Worm (Caenorhabditis elegans): ENCODE measurements around the gene srh-141.

- TF ChIP-seq ztf-29 (GFP tag; IDR thresholded peaks at IDR 0.05), result no peak
- no peak for TF ChIP-seq cog-1 (tag; optimal IDR thresholded peaks at IDR 0.05)
- TF ChIP-seq ztf-23 (GFP tag; IDR thresholded peaks at IDR 0.05), result no peak
- no peak for TF ChIP-seq tab-1 (GFP tag; IDR thresholded peaks at IDR 0.05)
- no peak for TF ChIP-seq flt-1 (GFP tag; IDR thresholded peaks at IDR 0.05)
- TF ChIP-seq med-1 (GFP tag; optimal IDR thresholded peaks at IDR 0.05; ENCODE audit: insufficient read depth), result no peak
- TF ChIP-seq ref-1 (GFP tag; conservative IDR thresholded peaks at IDR 0.05), result no peak
- TF ChIP-seq klf-2 (GFP tag; conservative IDR thresholded peaks at IDR 0.05), result no peak
- no peak for TF ChIP-seq T22C8.4 (GFP tag; IDR thresholded peaks at IDR 0.05)
Measured at ce11 chrV:16471995-16472563, 28.4 kb downstream of the srh-141 start, which contains the start of gene srw-35.
